Worm (Caenorhabditis elegans) whole organism, late embryonic: ENCODE results near the gene malt-1.

Source experiments
- C08G9.2 ChIP-seq: sonication (generic microtip); optimal IDR thresholded peaks from 2 replicates; lab custom pipeline; 2016; ENCODE audit warnings: mild to moderate bottlenecking, missing genetic modification characterization, moderate library complexity, missing compliant biosample characterization
- C38D4.7 ChIP-seq: fragments of 200-800 bp; sonication (Bioruptor generic); optimal IDR thresholded peaks from 2 replicates; lab custom pipeline; 2018; ENCODE audit warnings: mild to moderate bottlenecking, missing genetic modification characterization, moderate library complexity, missing compliant biosample characterization
- K09A11.1 ChIP-seq: sonication (generic microtip); optimal IDR thresholded peaks from 2 replicates; lab custom pipeline; 2017; ENCODE audit warnings: antibody characterized with exemption, mild to moderate bottlenecking, missing genetic modification characterization, missing compliant biosample characterization; ENCODE audit not compliant: insufficient read depth
- T23F11.4 ChIP-seq: fragments of 200-800 bp; sonication (Bioruptor generic); optimal IDR thresholded peaks from 2 replicates; lab custom pipeline; 2018; ENCODE audit warnings: mild to moderate bottlenecking, missing genetic modification characterization, missing compliant biosample characterization
- Y22D7AL.16 ChIP-seq: sonication (generic microtip); optimal IDR thresholded peaks from 2 replicates; lab custom pipeline; 2016; ENCODE audit warnings: missing genetic modification characterization, missing compliant biosample characterization
- ahr-1 ChIP-seq: sonication (generic microtip); optimal IDR thresholded peaks from 2 replicates; lab custom pipeline; 2016; ENCODE audit warnings: missing genetic modification characterization, missing compliant biosample characterization
- ama-1 ChIP-seq: fragments of 150-350 bp; optimal IDR thresholded peaks from 2 replicates; lab custom pipeline; 2014
- ceh-14 ChIP-seq: sonication (generic microtip); optimal IDR thresholded peaks from 2 replicates; lab custom pipeline; 2016; ENCODE audit warnings: missing genotype, missing genetic modification characterization, missing compliant biosample characterization
- ceh-18 ChIP-seq: sonication (generic microtip); optimal IDR thresholded peaks from 2 replicates; lab custom pipeline; 2016; ENCODE audit warnings: missing genetic modification characterization, missing compliant biosample characterization
- ceh-19 ChIP-seq: fragments of 200-800 bp; sonication (Bioruptor generic); optimal IDR thresholded peaks from 2 replicates; lab custom pipeline; 2018; ENCODE audit warnings: mild to moderate bottlenecking, missing genetic modification characterization, missing compliant biosample characterization
- ceh-2 ChIP-seq: sonication (generic microtip); optimal IDR thresholded peaks from 2 replicates; lab custom pipeline; 2016; ENCODE audit warnings: missing genotype, missing genetic modification characterization, missing compliant biosample characterization
- ceh-24 ChIP-seq: sonication (generic microtip); optimal IDR thresholded peaks from 2 replicates; lab custom pipeline; 2016; ENCODE audit warnings: mild to moderate bottlenecking, missing genetic modification characterization, missing compliant biosample characterization
- ceh-30 ChIP-seq: fragments of 150-350 bp; optimal IDR thresholded peaks from 2 replicates; lab custom pipeline; 2014; ENCODE audit warnings: missing biosample characterization, missing genetic modification characterization
- ceh-34 ChIP-seq: sonication (generic microtip); optimal IDR thresholded peaks from 2 replicates; lab custom pipeline; 2016; ENCODE audit warnings: mild to moderate bottlenecking, missing genetic modification characterization, missing compliant biosample characterization
- ceh-45 ChIP-seq: fragments of 200-800 bp; sonication (Bioruptor generic); IDR thresholded peaks from 2 replicates; pipeline ENCODE4 v1.3.6; 2022; ENCODE audit warnings: missing genetic modification reagents, missing genetic modification characterization, missing compliant biosample characterization
- ceh-9 ChIP-seq: sonication (generic microtip); optimal IDR thresholded peaks from 2 replicates; lab custom pipeline; 2016; ENCODE audit warnings: mild to moderate bottlenecking, missing genetic modification characterization, inconsistent platforms, missing compliant biosample characterization
- che-1 ChIP-seq: sonication (generic microtip); optimal IDR thresholded peaks from 2 replicates; lab custom pipeline; 2016; ENCODE audit warnings: mild to moderate bottlenecking, missing genetic modification characterization, missing compliant biosample characterization
- dve-1 ChIP-seq: sonication (generic microtip); optimal IDR thresholded peaks from 2 replicates; lab custom pipeline; 2017; ENCODE audit warnings: antibody characterized with exemption, mild to moderate bottlenecking, missing genetic modification characterization, missing compliant biosample characterization
- elt-4 ChIP-seq: sonication (generic microtip); optimal IDR thresholded peaks from 2 replicates; lab custom pipeline; 2016; ENCODE audit warnings: missing genetic modification characterization, missing compliant biosample characterization
- ets-4 ChIP-seq: sonication (generic microtip); optimal IDR thresholded peaks from 2 replicates; lab custom pipeline; 2016; ENCODE audit warnings: missing genetic modification characterization, missing compliant biosample characterization
- fkh-10 ChIP-seq: fragments of 150-350 bp; optimal IDR thresholded peaks from 2 replicates; lab custom pipeline; 2014; ENCODE audit warnings: missing biosample characterization, missing genetic modification reagents, missing genetic modification characterization
- fkh-6 ChIP-seq: sonication (generic microtip); optimal IDR thresholded peaks from 2 replicates; lab custom pipeline; 2016; ENCODE audit warnings: missing genetic modification characterization, missing compliant biosample characterization
- gmeb-2 ChIP-seq: sonication (generic microtip); optimal IDR thresholded peaks from 2 replicates; lab custom pipeline; 2016; ENCODE audit warnings: missing genetic modification characterization, inconsistent platforms, missing compliant biosample characterization
- hlh-30 ChIP-seq: sonication (generic microtip); optimal IDR thresholded peaks from 2 replicates; lab custom pipeline; 2017; ENCODE audit warnings: antibody characterized with exemption, missing genetic modification characterization, missing compliant biosample characterization; ENCODE audit not compliant: insufficient read depth
- hlh-6 ChIP-seq: sonication (generic microtip); optimal IDR thresholded peaks from 2 replicates; lab custom pipeline; 2016; ENCODE audit warnings: missing genotype, missing genetic modification characterization, missing compliant biosample characterization
- hlh-8 ChIP-seq: sonication (generic microtip); optimal IDR thresholded peaks from 2 replicates; lab custom pipeline; 2016; ENCODE audit warnings: missing genotype, missing genetic modification characterization, missing compliant biosample characterization
- lim-6 ChIP-seq: sonication (generic microtip); optimal IDR thresholded peaks from 2 replicates; lab custom pipeline; 2016; ENCODE audit warnings: missing genetic modification characterization, missing compliant biosample characterization
- lin-11 ChIP-seq: fragments of 200-800 bp; sonication (Bioruptor generic); optimal IDR thresholded peaks from 2 replicates; lab custom pipeline; 2018; ENCODE audit warnings: mild to moderate bottlenecking, missing genetic modification characterization, missing compliant biosample characterization
- madf-2 ChIP-seq: sonication (generic microtip); optimal IDR thresholded peaks from 2 replicates; lab custom pipeline; 2017; ENCODE audit warnings: missing genetic modification characterization, missing compliant biosample characterization
- mec-3 ChIP-seq: sonication (generic microtip); optimal IDR thresholded peaks from 2 replicates; lab custom pipeline; 2016; ENCODE audit warnings: borderline replicate concordance, missing genetic modification characterization, missing compliant biosample characterization
- nfya-1 ChIP-seq: sonication (generic microtip); optimal IDR thresholded peaks from 2 replicates; lab custom pipeline; 2017; ENCODE audit warnings: missing genetic modification characterization, mild to moderate bottlenecking, missing compliant biosample characterization, antibody characterized with exemption, moderate library complexity
- nhr-232 ChIP-seq: sonication (generic microtip); optimal IDR thresholded peaks from 2 replicates; lab custom pipeline; 2016; ENCODE audit warnings: missing genetic modification characterization, missing compliant biosample characterization
- odd-2 ChIP-seq: sonication (generic microtip); optimal IDR thresholded peaks from 2 replicates; lab custom pipeline; 2017; ENCODE audit warnings: antibody characterized with exemption, mild to moderate bottlenecking, missing genetic modification characterization, missing compliant biosample characterization
- pha-2 ChIP-seq: sonication (generic microtip); optimal IDR thresholded peaks from 2 replicates; lab custom pipeline; 2017; ENCODE audit warnings: mild to moderate bottlenecking, missing genetic modification characterization, missing compliant biosample characterization
- pha-4 ChIP-seq: fragments of 150-350 bp; optimal IDR thresholded peaks from 2 replicates; lab custom pipeline; 2018; ENCODE audit warnings: missing biosample characterization, missing genetic modification reagents, missing genetic modification characterization
- pqm-1 ChIP-seq: sonication (generic microtip); optimal IDR thresholded peaks from 2 replicates; lab custom pipeline; 2016; ENCODE audit warnings: missing genetic modification characterization, missing compliant biosample characterization
- pros-1 ChIP-seq: fragments of 150-350 bp; optimal IDR thresholded peaks from 2 replicates; lab custom pipeline; 2014; ENCODE audit warnings: missing biosample characterization, missing genetic modification reagents, missing genetic modification characterization
- ref-2 ChIP-seq: sonication (generic microtip); optimal IDR thresholded peaks from 2 replicates; lab custom pipeline; 2016; ENCODE audit warnings: missing genetic modification characterization, missing compliant biosample characterization
- sdc-2 ChIP-seq: sonication (generic microtip); optimal IDR thresholded peaks from 2 replicates; lab custom pipeline; 2016; ENCODE audit warnings: missing genotype, missing genetic modification characterization, missing compliant biosample characterization
- sox-2 ChIP-seq: fragments of 200-800 bp; sonication (Bioruptor generic); IDR thresholded peaks from 2 replicates; pipeline ENCODE4 v1.3.6; 2022; ENCODE audit warnings: missing genetic modification reagents, missing genetic modification characterization, missing compliant biosample characterization
- syd-9 ChIP-seq: sonication (generic microtip); optimal IDR thresholded peaks from 2 replicates; lab custom pipeline; 2016; ENCODE audit warnings: mild to moderate bottlenecking, missing genetic modification characterization, moderate library complexity, missing compliant biosample characterization
- unc-55 ChIP-seq: sonication (generic microtip); optimal IDR thresholded peaks from 2 replicates; lab custom pipeline; 2017; ENCODE audit warnings: missing biosample characterization, missing genetic modification reagents, missing genetic modification characterization
- zip-5 ChIP-seq: sonication (generic microtip); optimal IDR thresholded peaks from 2 replicates; lab custom pipeline; 2016; ENCODE audit warnings: missing genetic modification characterization, missing compliant biosample characterization
- ztf-16 ChIP-seq: sonication (generic microtip); optimal IDR thresholded peaks from 2 replicates; lab custom pipeline; 2017; ENCODE audit warnings: missing genetic modification characterization, missing compliant biosample characterization

The malt-1 gene

DNA sequence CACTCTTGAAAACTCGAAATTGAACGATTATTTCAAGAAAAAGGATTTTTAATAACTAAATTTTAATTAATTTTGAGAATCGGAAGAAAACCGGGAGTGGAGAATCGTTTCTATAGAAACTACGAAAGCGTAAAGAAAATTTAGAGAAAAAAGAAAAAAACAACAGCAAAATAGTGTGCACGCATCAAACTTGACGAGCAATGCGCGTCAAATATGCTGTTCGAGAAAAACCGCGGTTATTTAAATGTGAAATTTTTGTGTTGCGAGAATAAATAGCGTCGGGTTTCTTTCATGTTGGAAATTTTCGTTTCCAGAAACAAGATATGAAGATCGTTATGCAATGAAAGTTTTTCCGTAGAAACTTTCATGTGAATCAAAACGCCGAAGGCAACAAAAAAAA is 22.9 kb upstream of the malt-1 start:
- TF ChIP-seq nfya-1 = peak; percentile 14
- no peak for TF ChIP-seq gmeb-2 (tag; lab: Kevin White, UChicago)
- TF ChIP-seq pha-4 (tag; lab: Kevin White, UChicago) = no peak
- TF ChIP-seq, all 69 proteins: peak for 1

- no peak for TF ChIP-seq ceh-2 (tag; lab: Kevin White, UChicago)
- no peak for TF ChIP-seq ceh-14 (tag; lab: Kevin White, UChicago)
- no peak for TF ChIP-seq C38D4.7 (GFP tag; lab: Kevin White, UChicago)
- TF ChIP-seq ahr-1 (tag; lab: Kevin White, UChicago) = no peak
- TF ChIP-seq ets-4 = no peak
- TF ChIP-seq sdc-2 (tag; lab: Kevin White, UChicago) = no peak
Measured at ce11 chrII:6973501-6973900, 22.4 kb upstream of the malt-1 start, which contains the start of gene sod-1. sod-1 (minus strand) TSS chrII:6973887.

ce11 chrII:6972185-6972737 is 21.2 kb upstream of the malt-1 start, which contains the start of gene art-1:
art-1 (minus strand) TSS chrII:6972235.
- no peak for TF ChIP-seq ceh-14 (tag; lab: Kevin White, UChicago)
- no peak for TF ChIP-seq mec-3
- no peak for TF ChIP-seq hlh-8 (tag; lab: Kevin White, UChicago)
- TF ChIP-seq ceh-9 (tag; lab: Kevin White, UChicago) = no peak
- TF ChIP-seq ceh-30 (tag; lab: Kevin White, UChicago) = no peak
- no peak for TF ChIP-seq ztf-16
- TF ChIP-seq pqm-1 = no peak
- TF ChIP-seq hlh-6 (tag; lab: Kevin White, UChicago) = no peak
- TF ChIP-seq ref-2 = no peak
- TF ChIP-seq odd-2 (tag; lab: Kevin White, UChicago) = no peak
- TF ChIP-seq fkh-6 (tag; lab: Kevin White, UChicago) = no peak
- TF ChIP-seq Y22D7AL.16 (tag; lab: Kevin White, UChicago) = no peak
- no peak for TF ChIP-seq T23F11.4 (GFP tag; lab: Kevin White, UChicago)
- TF ChIP-seq nhr-232 (tag; lab: Kevin White, UChicago) = no peak
- TF ChIP-seq sox-2 (GFP tag; lab: Robert Waterston, UW) = no peak
- no peak for TF ChIP-seq C08G9.2 (tag; lab: Kevin White, UChicago)
- no peak for TF ChIP-seq ceh-45

ce11 chrII:6970515-6970914 is 19.4 kb upstream of the malt-1 start, which contains the start of gene C15F1.5:
C15F1.5 (minus strand) TSS chrII:6970615.
- TF ChIP-seq ceh-19 (GFP tag; lab: Kevin White, UChicago) (no peak), K09A11.1 (tag; lab: Kevin White, UChicago) (no peak), gmeb-2 (tag; lab: Kevin White, UChicago) (no peak), pros-1 (tag; lab: Kevin White, UChicago) (no peak), unc-55 (GFP tag; lab: Kevin White, UChicago) (no peak)

DNA sequence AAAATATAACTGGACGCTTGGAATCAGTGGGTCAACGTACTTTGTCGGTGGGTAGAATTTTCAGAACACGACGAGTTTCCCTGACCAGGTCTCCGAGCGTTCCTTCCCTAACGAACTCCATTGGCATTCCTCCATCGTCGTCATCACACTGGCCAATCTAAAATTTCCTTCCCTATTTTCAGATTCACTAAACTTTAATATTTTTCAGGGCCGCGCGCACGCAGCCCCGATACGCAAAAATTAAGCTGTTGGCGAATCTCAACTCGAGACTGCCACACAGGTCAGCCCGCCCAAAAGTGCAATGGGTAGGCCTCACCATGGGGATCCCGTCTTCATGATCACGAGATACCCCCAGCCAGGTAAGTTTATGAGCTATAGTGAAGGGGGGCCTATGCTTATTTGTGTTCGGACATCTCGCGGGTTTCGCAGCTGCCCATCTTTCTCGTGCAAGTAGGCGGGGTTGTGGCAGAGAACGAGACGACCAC is 17.1 kb upstream of the malt-1 start:
- TF ChIP-seq fkh-10 (GFP tag; lab: Kevin White, UChicago) (no peak), ref-2 (peak; percentile 64), elt-4 (tag; lab: Kevin White, UChicago) (no peak), pha-2 (tag; lab: Kevin White, UChicago) (peak; percentile 0), sdc-2 (tag; lab: Kevin White, UChicago) (peak; percentile 31), ama-1 (lab: Kevin White, UChicago) (peak; percentile 97), zip-5 (no peak), syd-9 (peak; percentile 29), che-1 (tag; lab: Kevin White, UChicago) (peak; percentile 35), odd-2 (tag; lab: Kevin White, UChicago) (no peak), nfya-1 (peak; percentile 37), dve-1 (tag; lab: Kevin White, UChicago) (peak; percentile 26), ceh-2 (tag; lab: Kevin White, UChicago) (peak; percentile 32), lim-6 (tag; lab: Kevin White, UChicago) (no peak), ceh-24 (no peak), lin-11 (tag; lab: Kevin White, UChicago) (no peak), hlh-30 (tag; lab: Kevin White, UChicago) (peak; percentile 92), ceh-18 (tag; lab: Kevin White, UChicago) (peak; percentile 7), madf-2 (tag; lab: Kevin White, UChicago) (no peak), ceh-14 (tag; lab: Kevin White, UChicago) (no peak), C38D4.7 (GFP tag; lab: Kevin White, UChicago) (peak; percentile 0), ceh-34 (tag; lab: Kevin White, UChicago) (peak; percentile 61)
